2 fruit fly cellular contexts compared by ENCODE assay signal in genomic region chr3L:11413697-11414096, dm6.
TF ChIP-seq lines count a peak whose summit lies in the region.

No protein-coding gene starts in this region.

- no peak for TF ChIP-seq CTCF in whole organism, embryonic (GFP tag; optimal IDR thresholded peaks at IDR 0.05; lab: Kevin White, UChicago)

TF ChIP-seq in whole organism, embryonic, 481 proteins besides CTCF, POLR2A, EP300 and RAD21 (continues in another document):
- TF ChIP-seq CG2875 (GFP tag; optimal IDR thresholded peaks at IDR 0.05; lab: Kevin White, UChicago) (peak; percentile 20), eve (GFP tag; optimal IDR thresholded peaks at IDR 0.05; lab: Kevin White, UChicago) (peak in 1 of 2 experiments; percentile 35), cas (GFP tag; IDR thresholded peaks at IDR 0.05; lab: Robert Waterston, UW) (no peak), Ssrp (tag; optimal IDR thresholded peaks at IDR 0.05; lab: Kevin White, UChicago) (peak; percentile 35), Blimp-1 (GFP tag; optimal IDR thresholded peaks at IDR 0.05; lab: Kevin White, UChicago) (peak; percentile 6), bbx (GFP tag; IDR thresholded peaks at IDR 0.05; lab: Robert Waterston, UW; ENCODE audit: partially characterized antibody) (no peak), nerfin-1 (tag; optimal IDR thresholded peaks at IDR 0.05; lab: Kevin White, UChicago) (peak; percentile 30), trem (tag; optimal IDR thresholded peaks at IDR 0.05; lab: Kevin White, UChicago) (peak; percentile 14), Xrp1 (GFP tag; IDR thresholded peaks at IDR 0.05; lab: Robert Waterston, UW) (peak; percentile 47; the same call in 1 of the 2 replicates), fu2 (GFP tag; optimal IDR thresholded peaks at IDR 0.05; lab: Kevin White, UChicago) (no peak), CG34376 (GFP tag; optimal IDR thresholded peaks at IDR 0.05; lab: Kevin White, UChicago) (no peak), CG10147 (GFP tag; optimal IDR thresholded peaks at IDR 0.05; lab: Kevin White, UChicago) (no peak), CG14710 (tag; optimal IDR thresholded peaks at IDR 0.05; lab: Kevin White, UChicago) (peak; percentile 24), twi (tag; optimal IDR thresholded peaks at IDR 0.05; lab: Kevin White, UChicago) (no peak), bigmax (GFP tag; optimal IDR thresholded peaks at IDR 0.05; lab: Kevin White, UChicago) (no peak), CG15601 (tag; optimal IDR thresholded peaks at IDR 0.05; lab: Kevin White, UChicago) (no peak), Dll (GFP tag; IDR thresholded peaks at IDR 0.05; lab: Robert Waterston, UW; ENCODE audit: partially characterized antibody) (no peak), CG31441 (GFP tag; IDR thresholded peaks at IDR 0.05; lab: Robert Waterston, UW) (peak; percentile 24; the same call in 1 of the 2 replicates), Usf (GFP tag; optimal IDR thresholded peaks at IDR 0.05; lab: Kevin White, UChicago) (no peak), fd64A (GFP tag; optimal IDR thresholded peaks at IDR 0.05; lab: Kevin White, UChicago) (no peak), CG17361 (GFP tag; IDR thresholded peaks at IDR 0.05; lab: Robert Waterston, UW) (peak; percentile 9; the same call in 1 of the 3 replicates), Deaf1 (tag; optimal IDR thresholded peaks at IDR 0.05; lab: Kevin White, UChicago) (no peak), CG10209 (GFP tag; optimal IDR thresholded peaks at IDR 0.05; lab: Kevin White, UChicago) (peak; percentile 3), BEAF-32 (GFP tag; optimal IDR thresholded peaks at IDR 0.05; lab: Kevin White, UChicago) (peak; percentile 2), slbo (GFP tag; IDR thresholded peaks at IDR 0.05; lab: Robert Waterston, UW) (no peak), CG11504 (tag; optimal IDR thresholded peaks at IDR 0.05; lab: Kevin White, UChicago) (peak; percentile 20), B-H2 (GFP tag; optimal IDR thresholded peaks at IDR 0.05; lab: Kevin White, UChicago) (no peak), sr (GFP tag; IDR thresholded peaks at IDR 0.05; lab: Robert Waterston, UW) (no peak), chif (GFP tag; optimal IDR thresholded peaks at IDR 0.05; lab: Kevin White, UChicago) (no peak), ftz-f1 (GFP tag; optimal IDR thresholded peaks at IDR 0.05; lab: Kevin White, UChicago) (no peak), CG2712 (tag; optimal IDR thresholded peaks at IDR 0.05; lab: Kevin White, UChicago) (peak; percentile 67), CG9727 (GFP tag; optimal IDR thresholded peaks at IDR 0.05; lab: Kevin White, UChicago) (peak; percentile 27), tx (GFP tag; optimal IDR thresholded peaks at IDR 0.05; lab: Kevin White, UChicago) (no peak), sens (GFP tag; lab: Kevin White, UChicago) (peak; percentile 51), CG10979 (tag; optimal IDR thresholded peaks at IDR 0.05; lab: Kevin White, UChicago) (peak; percentile 19), CG17829 (tag; optimal IDR thresholded peaks at IDR 0.05; lab: Kevin White, UChicago) (peak; percentile 45), zfh1 (GFP tag; IDR thresholded peaks at IDR 0.05; lab: Robert Waterston, UW) (no peak), BtbVII (GFP tag; optimal IDR thresholded peaks at IDR 0.05; lab: Kevin White, UChicago) (no peak), B-H1 (GFP tag; IDR thresholded peaks at IDR 0.05; lab: Robert Waterston, UW) (no peak), tup (GFP tag; optimal IDR thresholded peaks at IDR 0.05; lab: Kevin White, UChicago) (no peak), CG7556 (GFP tag; optimal IDR thresholded peaks at IDR 0.05; lab: Kevin White, UChicago) (peak; percentile 12), lmd (GFP tag; IDR thresholded peaks at IDR 0.05; lab: Robert Waterston, UW) (no peak), CG12391 (tag; optimal IDR thresholded peaks at IDR 0.05; lab: Kevin White, UChicago) (peak; percentile 23), CG2116 (GFP tag; optimal IDR thresholded peaks at IDR 0.05; lab: Kevin White, UChicago) (no peak), dmrt11E (tag; optimal IDR thresholded peaks at IDR 0.05; lab: Kevin White, UChicago) (peak; percentile 62), Side (GFP tag; optimal IDR thresholded peaks at IDR 0.05; lab: Kevin White, UChicago) (no peak), Med (GFP tag; lab: Kevin White, UChicago) (peak; percentile 28)

TF ChIP-seq in whole organism, prepupa, 60 proteins besides CTCF, POLR2A, EP300 and RAD21:
- TF ChIP-seq CG6854 (GFP tag; optimal IDR thresholded peaks at IDR 0.05; lab: Kevin White, UChicago) (no peak), svp (GFP tag; lab: Kevin White, UChicago) (peak; percentile 40)

Comparison
In these comparisons a context has a peak if more than half of its experiments do, and no peak if none do; other contexts are left out.
1. Of the 7 proteins assayed by ChIP-seq in both whole organism, embryonic and whole organism, prepupa: peak only in whole organism, embryonic: Blimp-1; only in whole organism, prepupa: none; in both: none; in neither: 6.